Worm (Caenorhabditis elegans): ENCODE measurements around the gene ins-16.
A peak's percentile ranks its signal among the peaks of the same experiment; 100 is the strongest.

ins-16 gene

ce11 chrIII:2049825-2050224 is 10.9 kb downstream of the ins-16 start:
- no peak for TF ChIP-seq sptf-1 (tag; optimal IDR thresholded peaks at IDR 0.05)
- no peak for TF ChIP-seq ceh-8 (GFP tag; optimal IDR thresholded peaks at IDR 0.05)
- TF ChIP-seq skn-1 (tag; optimal IDR thresholded peaks at IDR 0.05): no peak
- no peak for TF ChIP-seq zip-4 (GFP tag; optimal IDR thresholded peaks at IDR 0.05)
- TF ChIP-seq elt-2 (tag; optimal IDR thresholded peaks at IDR 0.05): peak; percentile 64
- TF ChIP-seq tlp-1 (tag; optimal IDR thresholded peaks at IDR 0.05): peak; percentile 47
- TF ChIP-seq pqm-1 (tag; optimal IDR thresholded peaks at IDR 0.05): peak; percentile 18

DNA sequence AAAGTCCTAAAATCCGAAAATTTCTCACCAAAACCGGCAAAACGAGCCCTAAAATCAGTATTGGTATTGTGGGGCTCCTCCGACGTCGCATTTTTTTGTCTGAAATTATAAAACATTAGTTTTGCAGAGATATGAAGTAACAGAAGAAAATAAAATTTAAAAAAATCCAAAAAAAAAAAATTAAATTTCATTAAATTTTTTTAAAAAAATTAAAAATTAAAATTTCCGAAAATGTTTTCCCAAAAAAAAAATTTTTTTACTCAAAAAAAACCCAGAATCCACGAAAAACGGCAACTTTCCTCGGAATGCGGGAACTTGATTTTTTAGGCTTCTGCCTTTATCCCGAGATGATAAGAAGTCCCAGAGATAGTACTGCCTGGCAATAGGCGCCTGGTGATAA is 12.8 kb downstream of the ins-16 start, which contains the start of gene dpy-1:
Gene dpy-1, minus strand, starts transcription at position 101 of the 400 bp plus-strand sequence.
- TF ChIP-seq pax-3 (tag; optimal IDR thresholded peaks at IDR 0.05) (no peak), elt-2 (tag; optimal IDR thresholded peaks at IDR 0.05) (peak; percentile 31), tlp-1 (tag; optimal IDR thresholded peaks at IDR 0.05) (no peak), isw-1 (GFP tag; IDR thresholded peaks at IDR 0.05) (no peak), egl-13 (tag; optimal IDR thresholded peaks at IDR 0.05) (no peak), efl-1 (optimal IDR thresholded peaks at IDR 0.05) (no peak), efl-1 (GFP tag; optimal IDR thresholded peaks at IDR 0.05 in 1 of 2) (no peak)

DNA sequence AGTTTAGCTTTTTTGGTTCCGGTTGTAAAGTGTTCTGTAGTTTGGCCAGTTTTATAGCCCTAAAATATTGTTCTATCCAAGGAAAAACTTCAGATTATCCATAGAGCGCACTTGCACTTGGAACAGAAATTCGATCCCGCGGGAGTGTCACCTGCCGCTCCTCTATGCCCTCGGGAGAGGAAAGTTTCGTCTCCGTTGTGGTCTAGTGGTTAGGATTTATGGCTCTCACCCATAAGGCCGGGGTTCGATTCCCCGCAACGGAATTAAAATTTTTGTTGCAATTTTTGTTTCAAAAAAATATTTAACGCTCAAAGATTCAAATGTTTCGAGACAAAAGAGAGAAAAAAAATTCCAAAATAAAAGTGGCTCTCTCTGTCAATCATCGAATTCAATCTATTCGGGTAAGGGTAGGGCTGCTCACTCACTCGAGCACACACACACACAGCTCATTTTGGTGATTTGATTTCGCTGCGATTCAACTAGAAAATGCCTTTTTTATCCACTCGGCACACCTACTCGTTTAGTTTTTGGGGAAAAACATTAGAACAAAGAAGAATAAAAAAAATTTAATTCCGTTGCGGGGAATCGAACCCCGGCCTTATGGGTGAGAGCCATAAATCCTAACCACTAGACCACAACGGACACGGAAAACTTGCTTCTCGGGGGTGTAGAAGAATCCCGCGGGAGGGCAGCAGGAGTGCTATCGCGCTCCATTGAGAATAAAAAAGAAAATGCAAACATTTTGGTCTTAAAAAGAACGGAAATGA is 28.2 kb downstream of the ins-16 start:
- TF ChIP-seq ceh-8 (GFP tag; optimal IDR thresholded peaks at IDR 0.05) (no peak), irx-1 (tag; optimal IDR thresholded peaks at IDR 0.05) (no peak), mab-9 (GFP tag; IDR thresholded peaks at IDR 0.05) (no peak), fkh-8 (tag; optimal IDR thresholded peaks at IDR 0.05) (no peak), aly-2 (tag; optimal IDR thresholded peaks at IDR 0.05) (no peak), swsn-7 (tag; optimal IDR thresholded peaks at IDR 0.05) (peak; percentile 3), hpl-2 (GFP tag; optimal IDR thresholded peaks at IDR 0.05) (no peak), mef-2 (tag; optimal IDR thresholded peaks at IDR 0.05) (no peak), xbp-1 (tag; optimal IDR thresholded peaks at IDR 0.05) (peak; percentile 25), snu-23 (GFP tag; optimal IDR thresholded peaks at IDR 0.05) (peak; percentile 54), jun-1 (tag; optimal IDR thresholded peaks at IDR 0.05) (no peak), nhr-90 (tag; optimal IDR thresholded peaks at IDR 0.05; ENCODE audit: poor library complexity) (peak; percentile 49), hlh-17 (GFP tag; optimal IDR thresholded peaks at IDR 0.05; ENCODE audit: borderline replicate concordance) (no peak), nhr-28 (tag; optimal IDR thresholded peaks at IDR 0.05) (no peak), ztf-11 (tag; optimal IDR thresholded peaks at IDR 0.05) (no peak), efl-1 (optimal IDR thresholded peaks at IDR 0.05) (peak; percentile 2 to 39), efl-1 (GFP tag; optimal IDR thresholded peaks at IDR 0.05 in 1 of 2) (peak; percentile 8 to 95), hlh-4 (tag; optimal IDR thresholded peaks at IDR 0.05) (no peak), elt-2 (tag; optimal IDR thresholded peaks at IDR 0.05) (no peak), fkh-10 (GFP tag; optimal IDR thresholded peaks at IDR 0.05) (no peak), egl-13 (tag; optimal IDR thresholded peaks at IDR 0.05) (no peak), vab-15 (tag; optimal IDR thresholded peaks at IDR 0.05) (no peak), nhr-20 (tag; optimal IDR thresholded peaks at IDR 0.05) (peak; percentile 40), ets-5 (GFP tag; IDR thresholded peaks at IDR 0.05) (no peak), alr-1 (tag; optimal IDR thresholded peaks at IDR 0.05; ENCODE audit: borderline replicate concordance) (no peak), C04F5.9 (tag; optimal IDR thresholded peaks at IDR 0.05) (no peak), nhr-77 (tag; optimal IDR thresholded peaks at IDR 0.05) (peak; percentile 2), skn-1 (tag; optimal IDR thresholded peaks at IDR 0.05) (no peak), lin-14 (GFP tag; optimal IDR thresholded peaks at IDR 0.05) (peak; percentile 25), lsy-2 (tag; optimal IDR thresholded peaks at IDR 0.05) (peak; percentile 33 to 44), tlp-1 (tag; optimal IDR thresholded peaks at IDR 0.05) (no peak), sup-37 (GFP tag; optimal IDR thresholded peaks at IDR 0.05) (no peak), fos-1 (tag; optimal IDR thresholded peaks at IDR 0.05) (no peak), egl-27 (tag; optimal IDR thresholded peaks at IDR 0.05) (no peak), ceh-82 (tag; optimal IDR thresholded peaks at IDR 0.05) (peak in 1 of 3 experiments; percentile 19), unc-86 (tag; optimal IDR thresholded peaks at IDR 0.05) (no peak), lin-15B (tag; optimal IDR thresholded peaks at IDR 0.05) (peak; percentile 5), aha-1 (tag; optimal IDR thresholded peaks at IDR 0.05) (no peak), Y116A8C.19 (tag; optimal IDR thresholded peaks at IDR 0.05; ENCODE audit: borderline replicate concordance) (no peak), ceh-88 (GFP tag; IDR thresholded peaks at IDR 0.05) (no peak), blmp-1 (tag; optimal IDR thresholded peaks at IDR 0.05) (no peak), sptf-1 (tag; optimal IDR thresholded peaks at IDR 0.05) (no peak)

Data from whole organism, L1 larva.